1 fruit fly cellular context compared by ENCODE assay signal in the genomic region with DNA sequence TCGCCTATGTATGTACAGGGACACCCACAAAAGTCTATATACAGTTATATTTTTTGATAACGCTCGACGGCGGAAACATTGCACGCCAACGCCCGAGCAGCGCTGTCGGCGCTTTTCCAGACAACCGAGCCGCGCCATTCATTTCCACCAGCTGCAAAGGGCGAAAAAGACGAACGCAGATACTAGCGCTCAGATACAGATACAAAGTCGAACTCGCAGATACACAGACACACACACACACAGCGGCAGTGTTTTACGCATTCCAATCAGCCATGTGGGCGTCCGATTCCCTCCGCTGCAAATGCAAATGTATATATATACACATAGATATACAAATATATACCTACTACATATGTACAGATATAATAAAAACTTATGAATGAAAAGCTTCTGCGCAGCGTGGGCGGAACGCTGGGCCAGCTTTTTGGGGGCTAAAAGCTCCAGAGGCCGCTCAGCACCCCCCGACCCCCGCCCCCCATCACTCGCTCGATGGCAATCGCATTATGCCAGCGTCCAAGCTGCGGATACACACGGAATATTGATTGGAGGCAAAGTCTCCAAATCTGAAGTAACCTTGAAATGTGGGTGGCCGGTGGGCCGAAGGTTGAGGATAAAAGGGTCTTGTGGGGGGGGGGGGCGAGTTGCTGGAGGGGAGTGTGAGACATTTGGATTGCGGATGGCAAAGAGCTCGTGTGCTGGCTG.
A peak's percentile ranks its signal among the peaks of the same experiment; 100 is the strongest.
TF ChIP-seq lines count a peak whose summit lies in the region.

No protein-coding gene starts in this region.

TF ChIP-seq in whole organism, embryonic, 481 proteins besides CTCF, POLR2A, EP300 and RAD21 (continued from another document):
- TF ChIP-seq B-H2 (GFP tag; optimal IDR thresholded peaks at IDR 0.05; lab: Kevin White, UChicago): peak; percentile 17
- TF ChIP-seq CG9817 (tag; optimal IDR thresholded peaks at IDR 0.05; lab: Kevin White, UChicago): no peak
- no peak for TF ChIP-seq CG12071 (GFP tag; optimal IDR thresholded peaks at IDR 0.05; lab: Kevin White, UChicago)
- peak; percentile 87 for TF ChIP-seq CG10543 (GFP tag; optimal IDR thresholded peaks at IDR 0.05; lab: Kevin White, UChicago)
- TF ChIP-seq wdn (GFP tag; IDR thresholded peaks at IDR 0.05; lab: Robert Waterston, UW): 0 out of 2 replicates have a peak, but pooled peaks have one; percentile 39
- TF ChIP-seq abd-A (tag; optimal IDR thresholded peaks at IDR 0.05; lab: Kevin White, UChicago): peak; percentile 99
- peak; percentile 52 for TF ChIP-seq sug (tag; optimal IDR thresholded peaks at IDR 0.05; lab: Kevin White, UChicago)
- TF ChIP-seq oc (tag; optimal IDR thresholded peaks at IDR 0.05; lab: Kevin White, UChicago): peak; percentile 84
- TF ChIP-seq CG6765 (GFP tag; optimal IDR thresholded peaks at IDR 0.05; lab: Kevin White, UChicago): peak; percentile 25
- peak; percentile 31 for TF ChIP-seq Nf-YC (tag; optimal IDR thresholded peaks at IDR 0.05; lab: Kevin White, UChicago)
- no peak for TF ChIP-seq danr (GFP tag; IDR thresholded peaks at IDR 0.05; lab: Robert Waterston, UW)
- TF ChIP-seq CG7928 (GFP tag; optimal IDR thresholded peaks at IDR 0.05; lab: Kevin White, UChicago): no peak
- no peak for TF ChIP-seq mld (GFP tag; IDR thresholded peaks at IDR 0.05; lab: Robert Waterston, UW; ENCODE audit: partially characterized antibody)
- TF ChIP-seq Mrtf (GFP tag; IDR thresholded peaks at IDR 0.05; lab: Robert Waterston, UW): 0 out of 3 replicates have a peak, but pooled peaks have one; percentile 29
- TF ChIP-seq scrt (GFP tag; optimal IDR thresholded peaks at IDR 0.05; lab: Kevin White, UChicago): no peak
- no peak for TF ChIP-seq ssp (GFP tag; IDR thresholded peaks at IDR 0.05; lab: Robert Waterston, UW)
- peak; percentile 27; the same call in 1 of the 2 replicates for TF ChIP-seq amos (GFP tag; IDR thresholded peaks at IDR 0.05; lab: Robert Waterston, UW; ENCODE audit: partially characterized antibody)
- peak; percentile 37 for TF ChIP-seq CG4328 (GFP tag; optimal IDR thresholded peaks at IDR 0.05; lab: Kevin White, UChicago)
- TF ChIP-seq CG5953 (GFP tag; IDR thresholded peaks at IDR 0.05; lab: Robert Waterston, UW): peak; percentile 40; the same call in 1 of the 2 replicates
- peak; percentile 81 for TF ChIP-seq Adf1 (GFP tag; IDR thresholded peaks at IDR 0.05; lab: Robert Waterston, UW)
- peak in 1 of 2 experiments; percentile 18 for TF ChIP-seq Dfd (GFP tag; optimal IDR thresholded peaks at IDR 0.05; lab: Kevin White, UChicago)
- no peak for TF ChIP-seq wek (GFP tag; optimal IDR thresholded peaks at IDR 0.05; lab: Kevin White, UChicago)
- TF ChIP-seq gce (GFP tag; IDR thresholded peaks at IDR 0.05; lab: Robert Waterston, UW): peak; percentile 27; the same call in 1 of the 3 replicates
- TF ChIP-seq CG8290 (GFP tag; optimal IDR thresholded peaks at IDR 0.05; lab: Kevin White, UChicago): no peak
- TF ChIP-seq CG8290 (tag; optimal IDR thresholded peaks at IDR 0.05; lab: Kevin White, UChicago): peak in 1 of 2 experiments; percentile 58
- peak; percentile 70; the same call in 1 of the 3 replicates for TF ChIP-seq otp (GFP tag; IDR thresholded peaks at IDR 0.05; lab: Robert Waterston, UW)
- no peak for TF ChIP-seq dysf (GFP tag; IDR thresholded peaks at IDR 0.05; lab: Robert Waterston, UW)
- no peak for TF ChIP-seq Dad (GFP tag; optimal IDR thresholded peaks at IDR 0.05; lab: Kevin White, UChicago)
- TF ChIP-seq grau (tag; optimal IDR thresholded peaks at IDR 0.05; lab: Kevin White, UChicago): no peak
- no peak for TF ChIP-seq phol (tag; optimal IDR thresholded peaks at IDR 0.05; lab: Kevin White, UChicago)
- peak; percentile 7 for TF ChIP-seq CG6683 (GFP tag; optimal IDR thresholded peaks at IDR 0.05; lab: Kevin White, UChicago)
- TF ChIP-seq pros (GFP tag; optimal IDR thresholded peaks at IDR 0.05; lab: Kevin White, UChicago): peak; percentile 3
- TF ChIP-seq br (optimal IDR thresholded peaks at IDR 0.05; lab: Kevin White, UChicago): no peak
- peak; percentile 81 for TF ChIP-seq grn (GFP tag; optimal IDR thresholded peaks at IDR 0.05; lab: Kevin White, UChicago)
- peak; percentile 42 for TF ChIP-seq kni (GFP tag; optimal IDR thresholded peaks at IDR 0.05; lab: Kevin White, UChicago)
- TF ChIP-seq lbe (GFP tag; optimal IDR thresholded peaks at IDR 0.05; lab: Kevin White, UChicago): peak; percentile 41
- TF ChIP-seq nau (GFP tag; optimal IDR thresholded peaks at IDR 0.05; lab: Kevin White, UChicago): peak; percentile 17
- 0 out of 3 replicates have a peak, but pooled peaks have one; percentile 25 for TF ChIP-seq ken (GFP tag; IDR thresholded peaks at IDR 0.05; lab: Robert Waterston, UW)
- TF ChIP-seq Pdp1 (GFP tag; optimal IDR thresholded peaks at IDR 0.05; lab: Kevin White, UChicago): peak in 1 of 2 experiments; percentile 17
